Fruit fly (Drosophila melanogaster): Measurements from ENCODE around the gene CG6686.

Gene CG6686

DNA sequence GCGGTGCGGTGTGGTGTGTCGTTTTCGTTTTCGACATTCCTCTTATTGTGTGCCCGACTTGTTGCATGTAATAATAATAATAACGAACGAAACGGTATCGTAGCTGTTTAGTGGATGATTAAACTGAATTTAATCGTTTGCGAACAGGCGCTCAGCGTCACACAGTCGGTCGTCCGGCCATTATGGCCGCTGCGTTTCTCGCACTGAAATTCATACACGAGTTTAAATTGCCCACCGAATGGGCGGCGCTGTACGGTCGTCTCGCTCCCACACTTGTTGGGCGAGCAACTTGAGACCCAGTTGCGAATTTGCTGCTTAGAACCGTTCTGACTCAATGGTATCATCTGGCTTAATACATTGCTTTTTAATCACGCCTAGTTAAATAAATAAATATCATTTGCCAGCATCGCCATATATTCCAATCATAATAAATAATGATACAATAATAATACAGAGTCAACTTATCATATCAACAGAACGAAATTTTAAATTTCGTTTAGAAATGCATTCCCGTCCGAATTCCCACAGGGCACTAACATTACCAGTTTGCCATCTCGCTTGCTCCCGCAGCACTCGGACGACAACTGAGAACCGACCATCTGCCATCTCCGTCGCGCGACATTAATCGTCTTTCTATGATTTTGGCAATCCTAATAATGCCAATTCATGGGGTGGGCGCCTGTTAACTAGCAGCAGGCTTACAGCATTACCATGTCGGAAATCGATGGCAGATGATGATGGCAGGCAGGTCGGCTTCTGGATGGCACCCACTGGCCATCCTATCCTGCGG is 23.2 kb upstream of the CG6686 start (continued):
- TF ChIP-seq spab (GFP tag; optimal IDR thresholded peaks at IDR 0.05) (peak; percentile 90), Eip93F (GFP tag; optimal IDR thresholded peaks at IDR 0.05) (no peak), CG1621 (tag; optimal IDR thresholded peaks at IDR 0.05) (peak; percentile 82), acj6 (GFP tag; optimal IDR thresholded peaks at IDR 0.05) (peak; percentile 90), Ets96B (tag; optimal IDR thresholded peaks at IDR 0.05) (peak; percentile 93), salr (GFP tag; optimal IDR thresholded peaks at IDR 0.05) (peak; percentile 55 to 89), fd85E (GFP tag; optimal IDR thresholded peaks at IDR 0.05) (peak; percentile 42), achi (GFP tag; optimal IDR thresholded peaks at IDR 0.05) (peak; percentile 91), topi (GFP tag; optimal IDR thresholded peaks at IDR 0.05) (peak; percentile 92), vri (GFP tag; optimal IDR thresholded peaks at IDR 0.05) (no peak), CG4318 (GFP tag; optimal IDR thresholded peaks at IDR 0.05) (peak; percentile 87), Eip75B (GFP tag; optimal IDR thresholded peaks at IDR 0.05) (peak; percentile 84), CG3919 (GFP tag; optimal IDR thresholded peaks at IDR 0.05) (peak; percentile 90), CG10631 (GFP tag; optimal IDR thresholded peaks at IDR 0.05) (peak; percentile 91), CG32006 (GFP tag; optimal IDR thresholded peaks at IDR 0.05) (peak; percentile 93), CG11762 (GFP tag; optimal IDR thresholded peaks at IDR 0.05; ENCODE audit: insufficient read depth) (peak; percentile 87), svp (GFP tag) (peak; percentile 93)

DNA sequence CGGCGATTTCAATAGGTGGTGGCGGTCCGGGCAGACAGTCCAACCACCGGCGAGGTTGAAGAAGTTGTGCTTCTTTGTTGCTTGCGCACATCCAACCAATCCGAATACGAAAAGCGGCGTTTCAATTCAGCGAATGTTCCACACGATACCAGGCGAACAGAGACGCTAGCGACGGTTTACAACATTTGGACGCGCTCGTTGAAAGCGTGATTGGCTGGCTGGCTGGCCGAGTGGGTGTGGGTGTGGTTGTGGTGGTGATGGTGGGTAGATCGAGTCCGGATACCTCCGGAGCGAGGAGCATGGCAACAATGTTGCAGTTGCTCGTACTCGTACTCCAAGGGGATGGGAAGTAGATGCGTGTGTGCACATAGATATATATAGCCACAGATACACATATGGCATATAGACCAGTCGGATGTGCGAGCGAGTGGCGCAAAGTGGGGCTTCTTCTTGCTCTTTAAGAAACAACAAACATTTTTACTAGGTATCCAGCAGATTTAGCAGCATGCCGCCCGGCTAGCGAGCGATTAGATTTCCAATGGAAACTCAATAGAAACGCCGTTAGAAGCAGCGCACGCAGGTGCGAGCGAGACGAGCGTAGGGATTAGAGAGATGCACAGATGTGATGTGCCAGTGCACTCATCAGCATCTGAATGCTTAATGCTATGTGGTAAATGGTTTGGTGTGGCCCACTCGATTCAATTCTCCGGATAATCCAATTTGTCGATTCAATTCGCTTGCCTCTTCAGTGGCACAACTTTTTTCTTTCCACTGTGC is 22.4 kb upstream of the CG6686 start:
- TF ChIP-seq Smox (GFP tag; optimal IDR thresholded peaks at IDR 0.05) (no peak), CG8632 (GFP tag; optimal IDR thresholded peaks at IDR 0.05) (no peak), OdsH (GFP tag; optimal IDR thresholded peaks at IDR 0.05) (no peak), CG7368 (GFP tag; optimal IDR thresholded peaks at IDR 0.05) (no peak), lz (GFP tag; optimal IDR thresholded peaks at IDR 0.05) (no peak), svp (GFP tag) (peak; percentile 91), CG11294 (GFP tag; IDR thresholded peaks at IDR 0.05) (no peak), spab (GFP tag; optimal IDR thresholded peaks at IDR 0.05) (no peak), CG6854 (GFP tag; optimal IDR thresholded peaks at IDR 0.05) (peak; percentile 67), dsx (GFP tag; optimal IDR thresholded peaks at IDR 0.05; ENCODE audit: poor library complexity, severe bottlenecking) (peak; percentile 100), dac (GFP tag; optimal IDR thresholded peaks at IDR 0.05) (no peak), salr (GFP tag; optimal IDR thresholded peaks at IDR 0.05) (no peak), CG6163 (GFP tag; IDR thresholded peaks at IDR 0.05) (no peak), Blimp-1 (GFP tag; optimal IDR thresholded peaks at IDR 0.05) (no peak), fkh (GFP tag; optimal IDR thresholded peaks at IDR 0.05) (peak; percentile 58), Met (GFP tag; optimal IDR thresholded peaks at IDR 0.05) (no peak), Sox102F (GFP tag; optimal IDR thresholded peaks at IDR 0.05) (no peak), Sox14 (GFP tag; optimal IDR thresholded peaks at IDR 0.05) (peak; percentile 56), acj6 (GFP tag; optimal IDR thresholded peaks at IDR 0.05) (no peak), vri (GFP tag; optimal IDR thresholded peaks at IDR 0.05) (no peak), CG3919 (GFP tag; optimal IDR thresholded peaks at IDR 0.05) (peak; percentile 33), CG3032 (tag; optimal IDR thresholded peaks at IDR 0.05) (no peak), CG10631 (GFP tag; optimal IDR thresholded peaks at IDR 0.05) (no peak), Hr4 (GFP tag; optimal IDR thresholded peaks at IDR 0.05) (no peak), CG11902 (GFP tag; optimal IDR thresholded peaks at IDR 0.05) (no peak), Ets21C (GFP tag; optimal IDR thresholded peaks at IDR 0.05) (no peak), CG6276 (GFP tag; optimal IDR thresholded peaks at IDR 0.05) (peak; percentile 17), Eip78C (GFP tag) (peak; percentile 68), eg (GFP tag; IDR thresholded peaks at IDR 0.05) (no peak), Hr38 (GFP tag; optimal IDR thresholded peaks at IDR 0.05) (no peak), CG9139 (GFP tag; optimal IDR thresholded peaks at IDR 0.05) (peak; percentile 31), achi (GFP tag; optimal IDR thresholded peaks at IDR 0.05) (no peak), Eip93F (GFP tag; optimal IDR thresholded peaks at IDR 0.05) (no peak), CG6792 (GFP tag; optimal IDR thresholded peaks at IDR 0.05) (no peak), CG31627 (GFP tag; optimal IDR thresholded peaks at IDR 0.05) (no peak), CG15336 (GFP tag; IDR thresholded peaks at IDR 0.05) (no peak), fd85E (GFP tag; optimal IDR thresholded peaks at IDR 0.05) (no peak), CG34406 (GFP tag; optimal IDR thresholded peaks at IDR 0.05) (no peak), CG8119 (GFP tag; IDR thresholded peaks at IDR 0.05) (no peak), CG11762 (GFP tag; optimal IDR thresholded peaks at IDR 0.05; ENCODE audit: insufficient read depth) (no peak)

Measured in whole organism, prepupa.